7 worm cellular contexts compared by ENCODE assay signal in the genomic region with DNA sequence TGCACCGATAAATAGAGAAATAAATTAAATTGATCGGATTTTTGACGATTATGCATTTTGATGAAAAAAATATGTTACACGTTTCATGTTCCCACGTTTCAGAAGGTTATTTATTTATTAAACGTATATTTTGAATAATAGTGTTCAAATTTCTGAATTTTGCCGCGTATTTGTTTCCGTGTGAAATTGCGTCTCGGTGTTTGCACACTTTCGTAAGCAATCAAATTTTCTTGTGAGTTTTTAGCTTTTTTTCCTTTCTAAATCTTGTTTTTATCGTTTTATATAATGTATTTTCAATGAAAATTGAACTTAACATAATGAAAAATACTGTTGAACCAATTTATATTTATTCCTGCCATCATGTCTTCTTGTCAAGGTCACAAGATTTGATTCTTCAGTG.
A peak's percentile ranks its signal among the peaks of the same experiment; 100 is the strongest.
TF ChIP-seq lines count a peak whose summit lies in the region.

A gene (minus strand): TSS at position 14 of the 400 bp plus-strand sequence.

TF ChIP-seq in whole organism, L1 larva, 84 proteins besides CTCF, POLR2A, EP300 and RAD21 (continues in another document):
- TF ChIP-seq ceh-82 (tag; optimal IDR thresholded peaks at IDR 0.05; lab: Kevin White, UChicago) (peak in 2 of 3 experiments; percentile 34 to 45), hlh-17 (GFP tag; optimal IDR thresholded peaks at IDR 0.05; lab: Kevin White, UChicago; ENCODE audit: borderline replicate concordance) (no peak), nhr-19 (GFP tag; conservative IDR thresholded peaks at IDR 0.05; lab: Robert Waterston, UW) (peak; percentile 22; the same call in 1 of the 2 replicates), lin-39 (tag; optimal IDR thresholded peaks at IDR 0.05; lab: Kevin White, UChicago) (no peak), ama-1 (optimal IDR thresholded peaks at IDR 0.05; lab: Kevin White, UChicago) (no peak), mep-1 (tag; optimal IDR thresholded peaks at IDR 0.05; lab: Kevin White, UChicago) (peak; percentile 68), pax-3 (tag; optimal IDR thresholded peaks at IDR 0.05; lab: Kevin White, UChicago) (no peak), sup-37 (GFP tag; optimal IDR thresholded peaks at IDR 0.05; lab: Kevin White, UChicago) (no peak), efl-1 (optimal IDR thresholded peaks at IDR 0.05; lab: Kevin White, UChicago) (peak; percentile 93 to 94), efl-1 (GFP tag; optimal IDR thresholded peaks at IDR 0.05 in 1 of 2; lab: Kevin White, UChicago) (peak; percentile 94 to 99), lsy-2 (tag; optimal IDR thresholded peaks at IDR 0.05; lab: Kevin White, UChicago) (peak; percentile 60 to 72), ceh-90 (tag; optimal IDR thresholded peaks at IDR 0.05; lab: Kevin White, UChicago) (no peak)

TF ChIP-seq in whole organism, L2 larva, 48 proteins besides CTCF, POLR2A, EP300 and RAD21 (continues in another document):
- TF ChIP-seq elt-1 (tag; optimal IDR thresholded peaks at IDR 0.05; lab: Kevin White, UChicago) (no peak), unc-55 (GFP tag; optimal IDR thresholded peaks at IDR 0.05; lab: Kevin White, UChicago) (peak; percentile 69), snpc-4 (tag; optimal IDR thresholded peaks at IDR 0.05; lab: Kevin White, UChicago) (peak; percentile 17), nhr-12 (tag; optimal IDR thresholded peaks at IDR 0.05; lab: Kevin White, UChicago) (no peak), sma-3 (GFP tag; optimal IDR thresholded peaks at IDR 0.05; lab: Kevin White, UChicago) (peak; percentile 15), nhr-21 (tag; optimal IDR thresholded peaks at IDR 0.05; lab: Kevin White, UChicago) (peak; percentile 1), ceh-82 (tag; optimal IDR thresholded peaks at IDR 0.05; lab: Kevin White, UChicago) (no peak), sem-4 (tag; optimal IDR thresholded peaks at IDR 0.05; lab: Kevin White, UChicago) (peak; percentile 43), C34F6.9 (tag; optimal IDR thresholded peaks at IDR 0.05; lab: Kevin White, UChicago) (peak; percentile 73), nhr-6 (tag; optimal IDR thresholded peaks at IDR 0.05; lab: Kevin White, UChicago) (no peak), unc-62 (GFP tag; optimal IDR thresholded peaks at IDR 0.05; lab: Kevin White, UChicago) (no peak), F13H6.1 (tag; optimal IDR thresholded peaks at IDR 0.05; lab: Kevin White, UChicago) (peak; percentile 10), crh-2 (tag; optimal IDR thresholded peaks at IDR 0.05; lab: Kevin White, UChicago) (peak; percentile 50)

TF ChIP-seq in whole organism, L3 larva, 47 proteins besides CTCF, POLR2A, EP300 and RAD21:
- TF ChIP-seq snpc-4 (tag; optimal IDR thresholded peaks at IDR 0.05; lab: Kevin White, UChicago) (peak; percentile 35), ceh-16 (tag; optimal IDR thresholded peaks at IDR 0.05; lab: Kevin White, UChicago) (no peak), pha-4 (tag; optimal IDR thresholded peaks at IDR 0.05; lab: Kevin White, UChicago) (peak; percentile 76), lin-15B (tag; optimal IDR thresholded peaks at IDR 0.05; lab: Kevin White, UChicago) (peak; percentile 20), nhr-23 (tag; optimal IDR thresholded peaks at IDR 0.05; lab: Kevin White, UChicago) (peak; percentile 2), nfya-1 (tag; optimal IDR thresholded peaks at IDR 0.05; lab: Kevin White, UChicago; ENCODE audit: insufficient read depth) (peak; percentile 39)

TF ChIP-seq in whole organism, L4 larva, 104 proteins besides CTCF, POLR2A, EP300 and RAD21:
- TF ChIP-seq lin-38 (GFP tag; IDR thresholded peaks at IDR 0.05; lab: Robert Waterston, UW) (0 out of 2 replicates have a peak, but pooled peaks have one; percentile 23), dpl-1 (GFP tag; optimal IDR thresholded peaks at IDR 0.05; lab: Kevin White, UChicago) (peak; percentile 93), mes-2 (tag; optimal IDR thresholded peaks at IDR 0.05; lab: Kevin White, UChicago; ENCODE audit: poor library complexity, severe bottlenecking) (peak; percentile 69), cey-2 (tag; optimal IDR thresholded peaks at IDR 0.05; lab: Kevin White, UChicago; ENCODE audit: borderline replicate concordance, insufficient read depth) (no peak), T20F7.1 (GFP tag; optimal IDR thresholded peaks at IDR 0.05; lab: Kevin White, UChicago) (peak; percentile 57)

TF ChIP-seq in whole organism, late embryonic, 69 proteins besides CTCF, POLR2A, EP300 and RAD21:
- TF ChIP-seq dve-1 (tag; optimal IDR thresholded peaks at IDR 0.05; lab: Kevin White, UChicago) (no peak), gmeb-2 (tag; optimal IDR thresholded peaks at IDR 0.05; lab: Kevin White, UChicago) (no peak), unc-42 (tag; optimal IDR thresholded peaks at IDR 0.05; lab: Kevin White, UChicago) (peak; percentile 60)
TF ChIP-seq in whole organism, late embryonic: peak in this region for 1.

TF ChIP-seq in whole organism, mixed stage, embryonic, 35 proteins besides CTCF, POLR2A, EP300 and RAD21:
- TF ChIP-seq mep-1 (tag; optimal IDR thresholded peaks at IDR 0.05; lab: Kevin White, UChicago) (no peak), sptf-1 (tag; optimal IDR thresholded peaks at IDR 0.05; lab: Kevin White, UChicago) (no peak), ztf-11 (tag; optimal IDR thresholded peaks at IDR 0.05; lab: Kevin White, UChicago) (no peak), zip-8 (tag; optimal IDR thresholded peaks at IDR 0.05; lab: Kevin White, UChicago) (no peak), unc-120 (tag; optimal IDR thresholded peaks at IDR 0.05; lab: Kevin White, UChicago; ENCODE audit: poor library complexity, severe bottlenecking) (no peak), ces-1 (GFP tag; optimal IDR thresholded peaks at IDR 0.05; lab: Kevin White, UChicago) (peak; percentile 89), blmp-1 (tag; optimal IDR thresholded peaks at IDR 0.05; lab: Kevin White, UChicago) (no peak), nhr-237 (tag; optimal IDR thresholded peaks at IDR 0.05; lab: Kevin White, UChicago) (no peak), mls-2 (tag; optimal IDR thresholded peaks at IDR 0.05; lab: Kevin White, UChicago) (peak; percentile 28)

TF ChIP-seq in whole organism, young adult, 124 proteins besides CTCF, POLR2A, EP300 and RAD21:
- TF ChIP-seq madf-6 (GFP tag; IDR thresholded peaks at IDR 0.05; lab: Robert Waterston, UW), result peak; percentile 20; the same call in 1 of the 2 replicates
- peak; percentile 29 for TF ChIP-seq him-1 (tag; optimal IDR thresholded peaks at IDR 0.05; lab: Kevin White, UChicago)
- TF ChIP-seq lin-35 (GFP tag; optimal IDR thresholded peaks at IDR 0.05; lab: Kevin White, UChicago), result peak in 2 of 3 experiments; percentile 11 to 81
- TF ChIP-seq dpl-1 (GFP tag; optimal IDR thresholded peaks at IDR 0.05; lab: Kevin White, UChicago), result peak; percentile 63
- peak; percentile 62 for TF ChIP-seq efl-1 (GFP tag; optimal IDR thresholded peaks at IDR 0.05; lab: Kevin White, UChicago)
- TF ChIP-seq bed-2 (GFP tag; IDR thresholded peaks at IDR 0.05; lab: Robert Waterston, UW), result no peak
- peak; percentile 62 for TF ChIP-seq lin-54 (GFP tag; optimal IDR thresholded peaks at IDR 0.05; lab: Kevin White, UChicago)
- no peak for TF ChIP-seq ceh-58 (GFP tag; IDR thresholded peaks at IDR 0.05; lab: Robert Waterston, UW)
- no peak for TF ChIP-seq snpc-4 (GFP tag; optimal IDR thresholded peaks at IDR 0.05; lab: Kevin White, UChicago)
- TF ChIP-seq snpc-4 (tag; optimal IDR thresholded peaks at IDR 0.05; lab: Kevin White, UChicago), result peak in 2 of 4 experiments; percentile 2 to 15
